Fruit fly (Drosophila melanogaster): ENCODE measurements around the gene CG14785.
A peak's percentile ranks its signal among the peaks of the same experiment; 100 is the strongest.

The CG14785 gene

dm6 chrX:1466505-1467381 lies 9.9 kb upstream of the CG14785 start (continued):
- TF ChIP-seq CG10147 (GFP tag; optimal IDR thresholded peaks at IDR 0.05) = no peak
- TF ChIP-seq tio (GFP tag; optimal IDR thresholded peaks at IDR 0.05) = no peak
- 0 out of 4 replicates have a peak, but pooled peaks have one; percentile 52 for TF ChIP-seq chinmo (GFP tag; IDR thresholded peaks at IDR 0.05; ENCODE audit: partially characterized antibody)
- no peak for TF ChIP-seq CG7963 (GFP tag; IDR thresholded peaks at IDR 0.05; ENCODE audit: partially characterized antibody)
- TF ChIP-seq Ets97D (GFP tag; optimal IDR thresholded peaks at IDR 0.05) = no peak
- TF ChIP-seq CG9437 (GFP tag; optimal IDR thresholded peaks at IDR 0.05) = peak; percentile 99
- TF ChIP-seq CG6654 (GFP tag; optimal IDR thresholded peaks at IDR 0.05) = no peak
- no peak for TF ChIP-seq CoRest (tag; optimal IDR thresholded peaks at IDR 0.05)
- no peak for TF ChIP-seq CG8290 (GFP tag; optimal IDR thresholded peaks at IDR 0.05)
- peak in 1 of 2 experiments; percentile 30 for TF ChIP-seq CG8290 (tag; optimal IDR thresholded peaks at IDR 0.05)
- no peak for TF ChIP-seq CG1024 (GFP tag; IDR thresholded peaks at IDR 0.05)
- TF ChIP-seq bsh (GFP tag; optimal IDR thresholded peaks at IDR 0.05) = no peak
- no peak for TF ChIP-seq ash1 (GFP tag; optimal IDR thresholded peaks at IDR 0.05)
- no peak for TF ChIP-seq ci (GFP tag; IDR thresholded peaks at IDR 0.05)
- TF ChIP-seq pho (GFP tag; optimal IDR thresholded peaks at IDR 0.05) = no peak
- no peak for TF ChIP-seq repo (GFP tag; optimal IDR thresholded peaks at IDR 0.05)
- TF ChIP-seq mirr (GFP tag; optimal IDR thresholded peaks at IDR 0.05) = no peak
- TF ChIP-seq bab2 (GFP tag; optimal IDR thresholded peaks at IDR 0.05) = no peak
- no peak for TF ChIP-seq fd64A (GFP tag; optimal IDR thresholded peaks at IDR 0.05)
- TF ChIP-seq Dad (GFP tag; optimal IDR thresholded peaks at IDR 0.05) = no peak
- no peak for TF ChIP-seq CG6854 (GFP tag; optimal IDR thresholded peaks at IDR 0.05)
- peak; percentile 25; the same call in 1 of the 2 replicates for TF ChIP-seq Rfx (GFP tag; IDR thresholded peaks at IDR 0.05)
- no peak for TF ChIP-seq Side (GFP tag; optimal IDR thresholded peaks at IDR 0.05)
- TF ChIP-seq Eip74EF (GFP tag; optimal IDR thresholded peaks at IDR 0.05) = peak in 1 of 2 experiments; percentile 36
- peak in 1 of 2 experiments; percentile 77 for TF ChIP-seq Pdp1 (GFP tag; optimal IDR thresholded peaks at IDR 0.05)
- no peak for TF ChIP-seq Vsx1 (GFP tag; optimal IDR thresholded peaks at IDR 0.05)
- peak; percentile 96 for TF ChIP-seq crol (GFP tag; IDR thresholded peaks at IDR 0.05)
- no peak for TF ChIP-seq fru (optimal IDR thresholded peaks at IDR 0.05)
- no peak for TF ChIP-seq sisA (GFP tag; IDR thresholded peaks at IDR 0.05)
- TF ChIP-seq CG7271 (tag; optimal IDR thresholded peaks at IDR 0.05) = no peak
- no peak for TF ChIP-seq seq (GFP tag; IDR thresholded peaks at IDR 0.05)
- TF ChIP-seq lov (optimal IDR thresholded peaks at IDR 0.05) = no peak
- no peak for TF ChIP-seq lov (GFP tag; IDR thresholded peaks at IDR 0.05)
- no peak for TF ChIP-seq PHDP (tag; optimal IDR thresholded peaks at IDR 0.05)
- TF ChIP-seq CG11456 (GFP tag; IDR thresholded peaks at IDR 0.05) = no peak
- TF ChIP-seq prd (optimal IDR thresholded peaks at IDR 0.05) = no peak
- no peak for TF ChIP-seq prd (GFP tag; IDR thresholded peaks at IDR 0.05)
- TF ChIP-seq en (GFP tag; optimal IDR thresholded peaks at IDR 0.05) = no peak
- TF ChIP-seq br (optimal IDR thresholded peaks at IDR 0.05) = no peak
- TF ChIP-seq CG17612 (GFP tag; IDR thresholded peaks at IDR 0.05) = no peak
- no peak for TF ChIP-seq corto (GFP tag; optimal IDR thresholded peaks at IDR 0.05)
- no peak for TF ChIP-seq NC2α (GFP tag; optimal IDR thresholded peaks at IDR 0.05)
- no peak for TF ChIP-seq CG32767 (GFP tag; IDR thresholded peaks at IDR 0.05)
- TF ChIP-seq CG2678 (tag; optimal IDR thresholded peaks at IDR 0.05) = no peak
- TF ChIP-seq CG4328 (GFP tag; optimal IDR thresholded peaks at IDR 0.05) = no peak
- no peak for TF ChIP-seq dpn (GFP tag; optimal IDR thresholded peaks at IDR 0.05)
- TF ChIP-seq tup (GFP tag; optimal IDR thresholded peaks at IDR 0.05) = no peak
- no peak for TF ChIP-seq CG7357 (GFP tag; IDR thresholded peaks at IDR 0.05)
- no peak for TF ChIP-seq ssp (GFP tag; IDR thresholded peaks at IDR 0.05)
- TF ChIP-seq Meics (GFP tag; optimal IDR thresholded peaks at IDR 0.05) = peak; percentile 29
- TF ChIP-seq cwo (GFP tag; optimal IDR thresholded peaks at IDR 0.05) = peak; percentile 90

Measured in whole organism, embryonic.